Fruit fly (Drosophila melanogaster) whole organism, embryonic: ENCODE results near the gene ft.

Experiments
- Asciz ChIP-seq: fragments of 200-800 bp; sonication (Bioruptor generic); optimal IDR thresholded peaks from 2 replicates; lab custom pipeline; 2017; ENCODE audit warnings: missing biosample characterization, mild to moderate bottlenecking, missing genetic modification characterization, missing genetic modification reagents
- Awh ChIP-seq: fragments of 200-800 bp; sonication (Bioruptor generic); IDR thresholded peaks from 2 replicates; pipeline ENCODE4, ENCODE4 v1.3.6; 2022; ENCODE audit warnings: missing biosample characterization, missing genetic modification characterization
- B-H1 ChIP-seq: fragments of 200-800 bp; sonication (Bioruptor generic); IDR thresholded peaks from 3 replicates; pipeline ENCODE4 v1.3.6; 2022; ENCODE audit warnings: missing biosample characterization, missing genetic modification characterization
- BtbVII ChIP-seq: fragments of 200-800 bp; sonication (Bioruptor generic); optimal IDR thresholded peaks from 3 replicates; lab custom pipeline; 2017; ENCODE audit warnings: missing biosample characterization, mild to moderate bottlenecking, missing genetic modification characterization
- CG10209 ChIP-seq: fragments of 200-800 bp; sonication (Bioruptor generic); optimal IDR thresholded peaks from 3 replicates; lab custom pipeline; 2017; ENCODE audit warnings: missing biosample characterization, mild to moderate bottlenecking, missing genetic modification characterization, missing genetic modification reagents
- CG10267 ChIP-seq: fragments of 200-800 bp; sonication (Bioruptor generic); optimal IDR thresholded peaks from 2 replicates; lab custom pipeline; 2018; ENCODE audit warnings: missing biosample characterization, mild to moderate bottlenecking, missing genetic modification characterization, moderate library complexity
- CG10565 ChIP-seq: fragments of 200-800 bp; sonication (Bioruptor generic); optimal IDR thresholded peaks from 3 replicates; lab custom pipeline; 2016; ENCODE audit warnings: missing biosample characterization, mild to moderate bottlenecking, missing genetic modification characterization
- CG11247 ChIP-seq: fragments of 200-800 bp; sonication (Bioruptor generic); IDR thresholded peaks from 2 replicates; pipeline ENCODE4 v1.3.6; 2022; ENCODE audit warnings: missing biosample characterization, missing genetic modification characterization
- CG12659 ChIP-seq: fragments of 200-800 bp; sonication (Bioruptor generic); optimal IDR thresholded peaks from 3 replicates; lab custom pipeline; 2017; ENCODE audit warnings: mild to moderate bottlenecking, missing biosample characterization, missing genetic modification reagents, missing genetic modification characterization
- CG14860 ChIP-seq: fragments of 200-800 bp; sonication (Bioruptor generic); IDR thresholded peaks from 3 replicates; pipeline ENCODE4 v1.3.6; 2022; ENCODE audit warnings: missing biosample characterization, missing genetic modification characterization; ENCODE audit not compliant: partially characterized antibody
- CG17186 ChIP-seq: fragments of 200-800 bp; sonication (Bioruptor generic); optimal IDR thresholded peaks from 3 replicates; lab custom pipeline; 2017; ENCODE audit warnings: missing biosample characterization, missing genetic modification reagents, missing genetic modification characterization
- CG18476 ChIP-seq: fragments of 200-800 bp; sonication (Bioruptor generic); optimal IDR thresholded peaks from 2 replicates; lab custom pipeline; 2016; ENCODE audit warnings: missing biosample characterization, mild to moderate bottlenecking, missing genetic modification characterization
- CG30431 ChIP-seq: fragments of 200-800 bp; sonication (Bioruptor generic); optimal IDR thresholded peaks from 2 replicates; lab custom pipeline; 2017; ENCODE audit warnings: missing biosample characterization, missing genetic modification characterization
- CG31441 ChIP-seq: fragments of 200-800 bp; sonication (Bioruptor generic); IDR thresholded peaks from 2 replicates; pipeline ENCODE4 v1.3.6; 2022; ENCODE audit warnings: missing biosample characterization, missing genetic modification characterization
- CG6175 ChIP-seq: fragments of 200-800 bp; sonication (Bioruptor generic); IDR thresholded peaks from 3 replicates; pipeline ENCODE4 v1.3.6; 2022; ENCODE audit warnings: missing biosample characterization, missing genetic modification characterization
- CG7271 ChIP-seq: fragments of 200-800 bp; sonication (Bioruptor generic); optimal IDR thresholded peaks from 2 replicates; lab custom pipeline; 2018; ENCODE audit warnings: missing biosample characterization, mild to moderate bottlenecking, missing genetic modification characterization, moderate library complexity
- CG8089 ChIP-seq: fragments of 200-800 bp; sonication (Bioruptor generic); optimal IDR thresholded peaks from 3 replicates; lab custom pipeline; 2016; ENCODE audit warnings: missing biosample characterization, missing genetic modification characterization
- CG9609 ChIP-seq: fragments of 200-800 bp; sonication (Bioruptor generic); optimal IDR thresholded peaks from 3 replicates; lab custom pipeline; 2016; ENCODE audit warnings: missing biosample characterization, missing genetic modification characterization
- CG9817 ChIP-seq: fragments of 200-800 bp; sonication (Bioruptor generic); optimal IDR thresholded peaks from 2 replicates; lab custom pipeline; 2018; ENCODE audit warnings: missing biosample characterization, mild to moderate bottlenecking, missing genetic modification characterization, moderate library complexity
- HHEX ChIP-seq: fragments of 200-800 bp; sonication (Bioruptor generic); optimal IDR thresholded peaks from 3 replicates; lab custom pipeline; 2017; ENCODE audit warnings: missing biosample characterization, mild to moderate bottlenecking, missing genetic modification characterization, missing genetic modification reagents
- HLH54F ChIP-seq: fragments of 200-800 bp; sonication (Bioruptor generic); optimal IDR thresholded peaks from 3 replicates; lab custom pipeline; 2016; ENCODE audit warnings: missing biosample characterization, missing genetic modification characterization
- HLHmδ ChIP-seq: fragments of 200-800 bp; sonication (Bioruptor generic); optimal IDR thresholded peaks from 2 replicates; lab custom pipeline; 2018; ENCODE audit warnings: missing biosample characterization, mild to moderate bottlenecking, missing genetic modification characterization, moderate library complexity
- Hmr ChIP-seq: fragments of 200-800 bp; sonication (Bioruptor generic); optimal IDR thresholded peaks from 3 replicates; lab custom pipeline; 2017; ENCODE audit warnings: mild to moderate bottlenecking, missing biosample characterization, missing genetic modification reagents, missing genetic modification characterization
- Hmx ChIP-seq: fragments of 200-800 bp; sonication (Bioruptor generic); optimal IDR thresholded peaks from 2 replicates; lab custom pipeline; 2016; ENCODE audit warnings: missing biosample characterization, missing genetic modification characterization
- Hr51 ChIP-seq, 2 experiments: fragments of 200-800 bp; sonication (Bioruptor generic); optimal IDR thresholded peaks; 2 replicates in 1 of 2; 3 replicates in 1 of 2; lab custom pipeline; 2016 to 2018; ENCODE audit warnings: missing biosample characterization in 2 of 2, missing genetic modification characterization in 2 of 2, mild to moderate bottlenecking in 1 of 2, moderate library complexity in 1 of 2
- Mad ChIP-seq: fragments of 200-800 bp; sonication (Bioruptor generic); optimal IDR thresholded peaks from 2 replicates; lab custom pipeline; 2016; ENCODE audit warnings: missing biosample characterization, missing genetic modification characterization
- Scr ChIP-seq: fragments of 200-800 bp; sonication (Bioruptor generic); IDR thresholded peaks from 2 replicates; pipeline ENCODE4 v1.3.6; 2022; ENCODE audit warnings: missing biosample characterization, missing genetic modification characterization; ENCODE audit not compliant: partially characterized antibody
- Sry-δ ChIP-seq: fragments of 200-800 bp; sonication (Bioruptor generic); optimal IDR thresholded peaks from 2 replicates; lab custom pipeline; 2016; ENCODE audit warnings: missing biosample characterization, missing genetic modification characterization
- Ssrp ChIP-seq: fragments of 200-800 bp; sonication (Bioruptor generic); optimal IDR thresholded peaks from 2 replicates; lab custom pipeline; 2018; ENCODE audit warnings: missing biosample characterization, mild to moderate bottlenecking, missing genetic modification characterization, moderate library complexity
- abd-A ChIP-seq: fragments of 200-800 bp; sonication (Bioruptor generic); optimal IDR thresholded peaks from 3 replicates; lab custom pipeline; 2019; ENCODE audit warnings: missing biosample characterization, mild to moderate bottlenecking, missing genetic modification characterization, moderate library complexity
- amos ChIP-seq: fragments of 200-800 bp; sonication (Bioruptor generic); IDR thresholded peaks from 2 replicates; pipeline ENCODE4 v1.3.6; 2022; ENCODE audit warnings: missing biosample characterization, missing genetic modification characterization; ENCODE audit not compliant: partially characterized antibody
- bcd ChIP-seq: fragments of 200-800 bp; sonication (Bioruptor generic); optimal IDR thresholded peaks from 2 replicates; lab custom pipeline; 2017; ENCODE audit warnings: missing biosample characterization, mild to moderate bottlenecking, missing genetic modification characterization
- bsh ChIP-seq, 2 experiments: fragments of 200-800 bp; sonication (Bioruptor generic); optimal IDR thresholded peaks; 2 replicates each; lab custom pipeline; 2017 to 2018; ENCODE audit warnings: mild to moderate bottlenecking in 2 of 2, missing biosample characterization in 2 of 2, missing genetic modification characterization in 2 of 2, moderate library complexity in 1 of 2
- en ChIP-seq: fragments of 200-800 bp; sonication (Bioruptor generic); optimal IDR thresholded peaks from 2 replicates; lab custom pipeline; 2016; ENCODE audit warnings: missing biosample characterization, missing genetic modification characterization
- gt ChIP-seq: fragments of 200-800 bp; sonication (Bioruptor generic); IDR thresholded peaks from 2 replicates; pipeline ENCODE4 v1.3.6; 2022; ENCODE audit warnings: missing biosample characterization, missing genetic modification characterization
- jumu ChIP-seq: fragments of 200-800 bp; sonication (Bioruptor generic); optimal IDR thresholded peaks from 3 replicates; lab custom pipeline; 2016; ENCODE audit warnings: missing biosample characterization, missing genetic modification characterization
- kay ChIP-seq: fragments of 200-800 bp; sonication (Bioruptor generic); optimal IDR thresholded peaks from 2 replicates; lab custom pipeline; 2016; ENCODE audit warnings: missing biosample characterization, missing genetic modification characterization
- lola ChIP-seq, 3 experiments: fragments of >200 bp in 2 of 3; fragments of 200-800 bp in 1 of 3; sonication (Bioruptor generic) in 1 of 3; optimal IDR thresholded peaks; 2 replicates each; lab custom pipeline; 2017 to 2019; ENCODE audit warnings: missing biosample characterization in 3 of 3, missing genetic modification characterization in 3 of 3, mild to moderate bottlenecking in 1 of 3, moderate library complexity in 1 of 3
- oc ChIP-seq: fragments of 200-800 bp; sonication (Bioruptor generic); optimal IDR thresholded peaks from 2 replicates; lab custom pipeline; 2018; ENCODE audit warnings: missing biosample characterization, mild to moderate bottlenecking, missing genetic modification characterization, moderate library complexity
- pros ChIP-seq: fragments of 200-800 bp; sonication (Bioruptor generic); optimal IDR thresholded peaks from 3 replicates; lab custom pipeline; 2019; ENCODE audit warnings: missing biosample characterization, mild to moderate bottlenecking, missing genetic modification characterization, moderate library complexity
- psq ChIP-seq: fragments of 200-800 bp; sonication (Bioruptor generic); optimal IDR thresholded peaks from 2 replicates; lab custom pipeline; 2017; ENCODE audit warnings: missing biosample characterization, missing genetic modification characterization
- repo ChIP-seq: fragments of 200-800 bp; sonication (Bioruptor generic); optimal IDR thresholded peaks from 2 replicates; lab custom pipeline; 2016; ENCODE audit warnings: missing biosample characterization, missing genetic modification characterization
- row ChIP-seq: fragments of 200-800 bp; sonication (Bioruptor generic); IDR thresholded peaks from 3 replicates; pipeline ENCODE4 v1.3.6; 2022; ENCODE audit warnings: missing biosample characterization, missing genetic modification characterization
- slbo ChIP-seq: fragments of 200-800 bp; sonication (Bioruptor generic); IDR thresholded peaks from 2 replicates; pipeline ENCODE4 v1.3.6; 2022; ENCODE audit warnings: missing biosample characterization, missing genetic modification characterization
- stwl ChIP-seq: fragments of 200-800 bp; sonication (Bioruptor generic); optimal IDR thresholded peaks from 3 replicates; lab custom pipeline; 2018; ENCODE audit warnings: missing biosample characterization, mild to moderate bottlenecking, missing genetic modification characterization, moderate library complexity
- tll ChIP-seq, 2 experiments: fragments of 200-800 bp in 1 of 2; fragments of >200 bp in 1 of 2; sonication (Bioruptor generic) in 1 of 2; optimal IDR thresholded peaks; 2 replicates each; lab custom pipeline; 2017 to 2019; ENCODE audit warnings: missing biosample characterization in 2 of 2, missing genetic modification characterization in 2 of 2, mild to moderate bottlenecking in 1 of 2, moderate library complexity in 1 of 2
- unc-4 ChIP-seq: fragments of 200-800 bp; sonication (Bioruptor generic); IDR thresholded peaks from 2 replicates; pipeline ENCODE4 v1.3.6; 2022; ENCODE audit warnings: missing biosample characterization, missing genetic modification characterization; ENCODE audit not compliant: partially characterized antibody
- vfl ChIP-seq: fragments of 200-800 bp; sonication (Bioruptor generic); optimal IDR thresholded peaks from 2 replicates; lab custom pipeline; 2016; ENCODE audit warnings: missing biosample characterization, missing genetic modification characterization
- zfh1 ChIP-seq: fragments of 200-800 bp; sonication (Bioruptor generic); IDR thresholded peaks from 3 replicates; pipeline ENCODE4 v1.3.6; 2022; ENCODE audit warnings: missing biosample characterization, missing genetic modification characterization

The ft gene

DNA sequence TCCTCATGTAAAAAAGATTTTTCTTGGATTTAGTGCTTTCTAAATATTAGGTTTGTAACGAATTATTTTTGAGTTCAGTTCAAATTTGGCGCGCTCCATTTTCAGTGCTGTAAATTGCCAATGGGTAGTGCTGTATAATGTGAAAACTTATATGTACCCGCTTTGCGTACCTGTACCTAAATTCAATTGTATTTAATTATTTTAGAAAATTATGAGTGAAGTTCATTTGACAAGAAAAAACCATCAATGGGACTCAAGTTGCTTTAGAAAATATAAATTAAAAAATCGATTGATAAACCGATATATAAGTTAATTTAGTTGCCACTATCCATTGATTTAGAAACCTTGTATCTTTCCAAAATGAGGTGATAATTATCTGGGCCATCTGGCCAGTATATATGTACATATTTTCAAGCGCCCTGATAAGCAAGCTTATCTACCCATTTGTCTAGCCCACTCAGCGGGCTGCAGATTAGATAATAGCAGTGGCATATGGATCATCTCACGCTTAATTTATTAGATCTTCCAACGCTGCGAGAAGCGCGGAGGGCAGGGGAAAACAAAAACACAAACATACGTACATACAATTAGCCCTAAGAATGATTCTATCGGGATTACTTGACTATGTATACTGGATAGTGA is 2.7 kb upstream of the ft start (continued):
- TF ChIP-seq Scr (GFP tag; lab: Robert Waterston, UW) (no peak), Hmx (GFP tag; lab: Kevin White, UChicago) (peak; percentile 9), kay (GFP tag; lab: Kevin White, UChicago) (no peak), Ssrp (no peak), unc-4 (no peak), CG9817 (tag; lab: Kevin White, UChicago) (no peak), slbo (GFP tag; lab: Robert Waterston, UW) (peak; percentile 55), en (no peak), Sry-δ (GFP tag; lab: Kevin White, UChicago) (no peak), jumu (no peak), gt (no peak), Awh (no peak), CG8089 (GFP tag; lab: Kevin White, UChicago) (no peak), bcd (GFP tag; lab: Kevin White, UChicago) (no peak), CG10565 (GFP tag; lab: Kevin White, UChicago) (no peak), lola (GFP tag; optimal IDR thresholded peaks at IDR 0.05; lab: Kevin White, UChicago) (no peak), bsh (GFP tag; optimal IDR thresholded peaks at IDR 0.05; lab: Kevin White, UChicago) (no peak), zfh1 (GFP tag; lab: Robert Waterston, UW) (no peak), BtbVII (GFP tag; lab: Kevin White, UChicago) (no peak), tll (GFP tag; optimal IDR thresholded peaks at IDR 0.05; lab: Kevin White, UChicago) (no peak), CG9609 (GFP tag; lab: Kevin White, UChicago) (no peak), HHEX (GFP tag; lab: Kevin White, UChicago) (no peak), oc (tag; lab: Kevin White, UChicago) (no peak), CG30431 (GFP tag; lab: Kevin White, UChicago) (no peak), pros (GFP tag; lab: Kevin White, UChicago) (peak; percentile 9), Hmr (GFP tag; lab: Kevin White, UChicago) (peak; percentile 29), CG7271 (tag; lab: Kevin White, UChicago) (no peak), CG17186 (GFP tag; lab: Kevin White, UChicago) (no peak), Hr51 (GFP tag; optimal IDR thresholded peaks at IDR 0.05; lab: Kevin White, UChicago) (no peak), Mad (GFP tag; lab: Kevin White, UChicago) (no peak), CG10209 (GFP tag; lab: Kevin White, UChicago) (no peak), psq (GFP tag; lab: Kevin White, UChicago) (no peak), CG12659 (GFP tag; lab: Kevin White, UChicago) (peak; percentile 47), CG6175 (no peak), HLH54F (GFP tag; lab: Kevin White, UChicago) (peak; percentile 1), CG18476 (GFP tag; lab: Kevin White, UChicago) (no peak), vfl (GFP tag; lab: Kevin White, UChicago) (no peak), amos (GFP tag; lab: Robert Waterston, UW) (no peak), CG11247 (GFP tag; lab: Robert Waterston, UW) (no peak), B-H1 (no peak), HLHmδ (GFP tag; lab: Kevin White, UChicago) (no peak), abd-A (tag; lab: Kevin White, UChicago) (no peak), CG10267 (tag; lab: Kevin White, UChicago) (peak; percentile 94), row (GFP tag; lab: Robert Waterston, UW) (peak; percentile 60; the same call in 2 of the 3 replicates), stwl (tag; lab: Kevin White, UChicago) (peak; percentile 63), Asciz (GFP tag; lab: Kevin White, UChicago) (no peak), repo (no peak), CG31441 (GFP tag; lab: Robert Waterston, UW) (no peak), CG14860 (GFP tag; lab: Robert Waterston, UW) (no peak)
